Worm (Caenorhabditis elegans): ENCODE results near the gene gsto-1.
A peak's percentile ranks its signal among the peaks of the same experiment; 100 is the strongest.

Gene gsto-1

DNA sequence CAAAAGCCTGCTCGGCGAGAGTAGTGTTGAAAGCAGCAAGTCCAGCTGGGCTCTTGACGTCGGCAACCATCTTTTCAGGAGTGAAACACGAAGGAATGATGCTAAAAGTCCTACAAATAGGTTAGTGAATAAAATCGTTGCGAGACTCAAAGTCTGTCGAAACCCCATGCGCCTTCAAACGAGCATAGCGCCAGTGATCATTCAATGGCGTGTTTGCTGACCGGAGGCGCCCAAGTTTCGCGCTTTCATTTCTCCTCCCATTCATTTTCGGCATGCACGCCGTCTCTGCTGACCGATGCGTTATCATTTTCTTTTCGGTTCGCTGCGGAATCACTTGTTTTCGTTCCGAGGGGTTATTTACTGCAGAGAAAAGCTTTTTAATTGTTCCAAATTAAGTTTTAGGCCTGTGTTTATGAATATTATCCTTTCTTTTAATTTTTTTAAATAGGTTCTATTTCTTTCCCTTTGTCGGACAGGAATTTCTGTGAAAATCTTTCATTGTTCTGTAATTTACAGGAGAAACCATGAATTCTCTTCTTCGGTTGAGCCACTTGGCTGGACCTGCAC lies 26.5 kb upstream of the gsto-1 start, which contains the start of the genes eef-1B.1 and aco-2 (continued):
- peak; percentile 93 for TF ChIP-seq gmeb-1 (tag; optimal IDR thresholded peaks at IDR 0.05)
- no peak for TF ChIP-seq ama-1 (optimal IDR thresholded peaks at IDR 0.05)
- peak; percentile 95 for TF ChIP-seq sma-9 (GFP tag; optimal IDR thresholded peaks at IDR 0.05)
- no peak for TF ChIP-seq sma-9 (tag; optimal IDR thresholded peaks at IDR 0.05)
- peak; percentile 86 for TF ChIP-seq mab-5 (tag; optimal IDR thresholded peaks at IDR 0.05)
- peak; percentile 56 for TF ChIP-seq ceh-16 (tag; optimal IDR thresholded peaks at IDR 0.05)
- TF ChIP-seq dmd-4 (tag; optimal IDR thresholded peaks at IDR 0.05): no peak
- no peak for TF ChIP-seq ceh-82 (tag; optimal IDR thresholded peaks at IDR 0.05)
- TF ChIP-seq ztf-4 (tag; optimal IDR thresholded peaks at IDR 0.05): peak; percentile 55
- no peak for TF ChIP-seq aly-2 (tag; optimal IDR thresholded peaks at IDR 0.05)
- peak; percentile 52 for TF ChIP-seq zag-1 (tag; optimal IDR thresholded peaks at IDR 0.05)
- TF ChIP-seq crh-2 (tag; optimal IDR thresholded peaks at IDR 0.05): peak; percentile 93
- peak; percentile 50 for TF ChIP-seq R02D3.7 (tag; optimal IDR thresholded peaks at IDR 0.05)
- no peak for TF ChIP-seq nhr-237 (tag; optimal IDR thresholded peaks at IDR 0.05)
- TF ChIP-seq ztf-11 (tag; optimal IDR thresholded peaks at IDR 0.05): no peak
- peak; percentile 94 for TF ChIP-seq nhr-25 (tag; optimal IDR thresholded peaks at IDR 0.05)
- TF ChIP-seq lin-13 (GFP tag; optimal IDR thresholded peaks at IDR 0.05): peak; percentile 89
- peak; percentile 36 for TF ChIP-seq Y55F3AM.14 (GFP tag; optimal IDR thresholded peaks at IDR 0.05)

DNA sequence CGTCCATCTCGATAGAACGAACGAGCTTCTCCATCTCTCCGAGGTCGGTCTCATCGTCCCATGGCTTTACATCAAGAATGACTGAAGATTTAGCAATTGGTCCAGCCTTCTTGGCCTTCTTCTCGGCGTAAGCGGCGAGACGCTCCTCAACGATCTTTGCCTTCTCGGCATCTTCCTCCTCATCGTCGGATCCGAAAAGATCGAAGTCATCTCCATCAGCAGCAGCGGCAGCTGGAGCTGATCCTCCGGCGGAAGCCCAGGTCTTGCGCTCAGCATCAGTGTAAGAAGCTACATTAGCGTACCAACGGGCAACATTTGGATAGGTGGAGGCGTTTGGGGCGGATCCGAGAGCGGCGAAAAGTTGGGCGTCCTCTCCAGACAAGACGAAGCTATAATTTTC lies 25.9 kb upstream of the gsto-1 start:
- TF ChIP-seq lin-39 (tag; optimal IDR thresholded peaks at IDR 0.05): no peak
- no peak for TF ChIP-seq peb-1 (tag; optimal IDR thresholded peaks at IDR 0.05)
- no peak for TF ChIP-seq gmeb-1 (tag; optimal IDR thresholded peaks at IDR 0.05)
- no peak for TF ChIP-seq zag-1 (tag; optimal IDR thresholded peaks at IDR 0.05)
- TF ChIP-seq nhr-21 (tag; optimal IDR thresholded peaks at IDR 0.05): no peak
- no peak for TF ChIP-seq nhr-12 (tag; optimal IDR thresholded peaks at IDR 0.05)
- no peak for TF ChIP-seq sma-3 (GFP tag; optimal IDR thresholded peaks at IDR 0.05)
- TF ChIP-seq mdl-1 (tag; optimal IDR thresholded peaks at IDR 0.05): no peak

DNA sequence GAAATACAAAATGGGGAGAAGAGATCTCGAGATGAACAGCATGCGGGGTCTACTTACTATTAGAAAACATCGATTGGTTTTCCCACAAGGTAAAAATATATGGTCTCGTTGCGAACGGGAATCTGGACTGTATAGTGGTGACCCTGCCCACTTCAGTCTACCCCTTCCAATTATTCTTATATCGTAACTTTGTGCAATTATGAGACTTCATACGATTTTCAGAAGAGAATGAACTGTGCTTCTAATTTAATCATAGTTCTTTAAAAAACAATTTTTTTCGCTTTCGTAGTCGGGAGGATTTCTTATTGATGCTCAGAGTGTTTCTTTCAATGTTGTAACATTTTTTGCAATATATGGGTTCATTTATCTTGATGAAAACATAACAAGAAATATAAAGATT lies 25.2 kb upstream of the gsto-1 start, which contains the start of gene F54H12.5:
TSS of gene F54H12.5 (minus strand) at position 101 of the 400 bp plus-strand sequence.
- TF ChIP-seq ceh-16 (tag; optimal IDR thresholded peaks at IDR 0.05): no peak
- no peak for TF ChIP-seq egl-27 (tag; optimal IDR thresholded peaks at IDR 0.05)
- TF ChIP-seq F13H6.1 (tag; optimal IDR thresholded peaks at IDR 0.05): no peak
- no peak for TF ChIP-seq nhr-21 (tag; optimal IDR thresholded peaks at IDR 0.05)
- TF ChIP-seq mdl-1 (tag; optimal IDR thresholded peaks at IDR 0.05): no peak
- TF ChIP-seq nhr-12 (tag; optimal IDR thresholded peaks at IDR 0.05): no peak
- TF ChIP-seq fos-1 (tag; optimal IDR thresholded peaks at IDR 0.05): no peak
- TF ChIP-seq ZK546.5 (tag; optimal IDR thresholded peaks at IDR 0.05): no peak
- TF ChIP-seq nhr-77 (tag; optimal IDR thresholded peaks at IDR 0.05): no peak
- no peak for TF ChIP-seq snpc-4 (tag; optimal IDR thresholded peaks at IDR 0.05)
- no peak for TF ChIP-seq mbf-1 (tag; optimal IDR thresholded peaks at IDR 0.05)
- TF ChIP-seq lin-39 (tag; optimal IDR thresholded peaks at IDR 0.05): no peak
- no peak for TF ChIP-seq lsy-2 (tag; optimal IDR thresholded peaks at IDR 0.05)
- TF ChIP-seq nhr-129 (tag; optimal IDR thresholded peaks at IDR 0.05): no peak
- no peak for TF ChIP-seq sma-9 (GFP tag; optimal IDR thresholded peaks at IDR 0.05)
- TF ChIP-seq sma-9 (tag; optimal IDR thresholded peaks at IDR 0.05): no peak
- TF ChIP-seq crh-2 (tag; optimal IDR thresholded peaks at IDR 0.05): no peak
- TF ChIP-seq R02D3.7 (tag; optimal IDR thresholded peaks at IDR 0.05): no peak

DNA sequence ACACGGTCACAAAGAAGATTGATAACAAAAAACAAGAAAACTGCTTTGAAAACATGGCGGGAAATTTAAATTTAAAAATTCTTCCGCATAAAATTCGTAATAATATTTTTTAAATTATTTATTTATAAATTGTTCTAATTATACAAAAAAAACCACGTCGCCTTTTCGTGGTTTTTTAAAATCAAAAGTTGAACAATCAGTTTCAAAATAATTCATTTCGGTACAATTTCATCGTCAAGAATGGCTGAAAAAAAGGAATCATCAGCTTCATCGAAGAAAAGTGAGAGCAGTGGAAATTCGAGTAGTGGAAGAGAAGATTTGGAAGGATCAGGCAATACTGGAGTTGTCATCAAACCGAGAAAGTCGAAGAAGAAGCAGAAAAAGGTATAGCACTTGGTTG lies 22.3 kb upstream of the gsto-1 start, which contains the start of the genes F54H12.8 and F54H12.7:
TSS of gene F54H12.8 (minus strand) at position 101 of the 400 bp plus-strand sequence.
TSS of gene F54H12.7 (plus strand) at position 229 of the 400 bp plus-strand sequence.
- no peak for TF ChIP-seq nhr-237 (tag; optimal IDR thresholded peaks at IDR 0.05)
- no peak for TF ChIP-seq alr-1 (tag; optimal IDR thresholded peaks at IDR 0.05)
- no peak for TF ChIP-seq lin-11 (tag; optimal IDR thresholded peaks at IDR 0.05)
- TF ChIP-seq unc-62 (GFP tag; optimal IDR thresholded peaks at IDR 0.05): no peak
- no peak for TF ChIP-seq nhr-129 (tag; optimal IDR thresholded peaks at IDR 0.05)
- no peak for TF ChIP-seq R02D3.7 (tag; optimal IDR thresholded peaks at IDR 0.05)
- no peak for TF ChIP-seq F13H6.1 (tag; optimal IDR thresholded peaks at IDR 0.05)
- no peak for TF ChIP-seq elt-1 (tag; optimal IDR thresholded peaks at IDR 0.05)
- TF ChIP-seq ama-1 (optimal IDR thresholded peaks at IDR 0.05): no peak
- no peak for TF ChIP-seq snpc-4 (tag; optimal IDR thresholded peaks at IDR 0.05)
- TF ChIP-seq mab-5 (tag; optimal IDR thresholded peaks at IDR 0.05): no peak
- TF ChIP-seq ztf-11 (tag; optimal IDR thresholded peaks at IDR 0.05): no peak
- no peak for TF ChIP-seq ztf-4 (tag; optimal IDR thresholded peaks at IDR 0.05)
- TF ChIP-seq nhr-12 (tag; optimal IDR thresholded peaks at IDR 0.05): no peak
- no peak for TF ChIP-seq nhr-11 (tag; optimal IDR thresholded peaks at IDR 0.05)
- TF ChIP-seq nhr-23 (tag; optimal IDR thresholded peaks at IDR 0.05): no peak
- no peak for TF ChIP-seq nhr-6 (tag; optimal IDR thresholded peaks at IDR 0.05)

All from whole organism, L2 larva.